Fruit fly (Drosophila melanogaster): ENCODE results near the gene CG9166.

- TF ChIP-seq CG8478 (optimal IDR thresholded peaks at IDR 0.05): no peak
- no peak for TF ChIP-seq pan (optimal IDR thresholded peaks at IDR 0.05)
- TF ChIP-seq usp (GFP tag; optimal IDR thresholded peaks at IDR 0.05): no peak
- TF ChIP-seq EcR (GFP tag; optimal IDR thresholded peaks at IDR 0.05): no peak
Measured at dm6 chr3L:1332973-1333372, 17.9 kb upstream of the CG9166 start, which contains the start of gene msd5.
